Worm (Caenorhabditis elegans): Measurements from ENCODE around the gene Y43F8B.13.

Gene Y43F8B.13

DNA sequence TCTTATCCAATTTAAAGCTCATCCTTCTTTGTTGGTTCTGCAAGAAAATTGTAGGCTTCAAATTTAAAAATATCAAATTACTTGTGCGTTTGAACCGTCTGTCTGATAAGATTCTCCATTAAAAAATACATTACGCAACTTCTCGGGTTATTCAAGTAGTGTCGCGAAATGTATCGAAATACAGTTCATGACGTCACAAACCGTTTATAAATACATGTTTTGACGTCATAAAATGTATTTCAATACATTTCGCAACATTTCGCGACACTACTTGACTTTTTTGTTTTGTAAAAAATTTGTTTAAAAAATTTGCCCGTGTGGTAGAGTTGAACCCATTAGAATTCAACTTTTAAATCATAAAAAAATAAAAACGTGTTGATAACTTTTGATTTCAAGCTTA is 12.2 kb upstream of the Y43F8B.13 start:
- TF ChIP-seq zip-8 (tag; optimal IDR thresholded peaks at IDR 0.05) (peak; percentile 76), bed-3 (GFP tag; optimal IDR thresholded peaks at IDR 0.05) (no peak)

DNA sequence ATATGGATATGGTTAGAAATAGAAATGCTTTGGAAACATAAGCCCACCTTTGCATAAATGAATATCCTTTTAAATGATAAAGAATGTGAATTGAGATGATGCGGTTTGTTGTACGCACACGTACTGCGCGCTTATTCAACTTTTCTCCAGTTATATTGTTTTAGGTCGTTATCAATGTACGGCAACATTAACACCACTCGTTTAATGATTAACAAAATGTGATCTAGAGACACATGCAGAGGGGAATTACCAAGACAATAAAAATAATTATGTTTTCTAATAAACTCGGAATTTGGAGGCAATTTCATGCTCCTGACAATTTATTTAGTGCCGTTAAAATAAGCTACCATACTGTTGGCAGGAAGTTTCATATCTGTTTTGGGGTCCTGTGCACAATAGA is 10.3 kb upstream of the Y43F8B.13 start, which contains the start of gene M04C3.1:
M04C3.1 (minus strand) TSS at position 164 of the 400 bp plus-strand sequence.
- no peak for TF ChIP-seq lin-13 (tag; optimal IDR thresholded peaks at IDR 0.05)
- no peak for TF ChIP-seq ces-1 (GFP tag; optimal IDR thresholded peaks at IDR 0.05)
- TF ChIP-seq nhr-28 (tag; optimal IDR thresholded peaks at IDR 0.05), result no peak
- TF ChIP-seq unc-62 (GFP tag; optimal IDR thresholded peaks at IDR 0.05), result no peak
- no peak for TF ChIP-seq elt-1 (tag; optimal IDR thresholded peaks at IDR 0.05; ENCODE audit: borderline replicate concordance, insufficient read depth)
- no peak for TF ChIP-seq ceh-39 (tag; optimal IDR thresholded peaks at IDR 0.05)
- no peak for TF ChIP-seq ceh-43 (GFP tag; optimal IDR thresholded peaks at IDR 0.05)
- TF ChIP-seq mep-1 (tag; optimal IDR thresholded peaks at IDR 0.05), result no peak
- TF ChIP-seq nhr-237 (tag; optimal IDR thresholded peaks at IDR 0.05), result no peak
- no peak for TF ChIP-seq mls-2 (tag; optimal IDR thresholded peaks at IDR 0.05)
- TF ChIP-seq elt-3 (tag; optimal IDR thresholded peaks at IDR 0.05), result no peak
- TF ChIP-seq lin-32 (GFP tag; optimal IDR thresholded peaks at IDR 0.05), result no peak

DNA sequence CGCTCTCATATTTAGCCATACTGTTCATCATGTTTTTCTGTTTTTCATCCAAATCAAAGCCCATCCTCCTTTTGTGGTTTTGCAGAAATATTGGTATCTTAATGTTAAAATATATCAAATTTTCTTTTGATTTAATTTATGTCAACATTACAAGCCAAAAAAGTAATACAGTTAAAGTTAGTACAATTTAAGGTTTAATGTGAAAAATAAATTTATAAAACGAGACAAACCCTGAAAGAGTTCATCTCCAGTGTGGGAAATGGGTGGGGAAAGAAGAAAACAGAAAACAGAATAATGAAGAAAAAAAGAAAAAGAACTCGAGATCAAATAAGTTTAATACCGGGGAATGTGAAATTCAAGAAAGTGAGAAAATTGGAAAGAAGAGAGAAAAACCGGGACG is 6.9 kb upstream of the Y43F8B.13 start, which contains the start of gene M04C3.2:
M04C3.2 (minus strand) TSS at position 101 of the 400 bp plus-strand sequence.
- no peak for TF ChIP-seq zip-8 (tag; optimal IDR thresholded peaks at IDR 0.05)

DNA sequence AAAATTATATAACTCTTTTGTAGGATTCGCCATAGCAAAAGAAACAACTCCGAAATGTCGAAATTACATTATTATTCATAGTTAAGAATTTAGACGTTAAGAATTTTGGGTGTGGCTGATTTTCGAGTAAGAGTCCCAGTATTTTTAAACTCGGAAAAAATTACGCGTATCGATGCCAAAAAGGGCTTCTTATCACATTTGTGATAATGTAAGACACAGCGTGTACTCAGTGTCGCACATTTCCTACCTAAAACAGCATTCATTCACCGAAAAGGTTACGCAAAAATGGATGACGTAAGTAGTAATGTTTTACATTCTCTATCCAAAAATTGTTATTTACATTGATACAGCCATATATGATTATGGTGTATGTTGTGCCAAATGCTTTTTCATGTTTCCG is 6.2 kb upstream of the Y43F8B.13 start, which contains the start of gene M04C3.5:
M04C3.5 (plus strand) TSS at position 190 of the 400 bp plus-strand sequence.
- no peak for TF ChIP-seq tbx-8 (GFP tag; optimal IDR thresholded peaks at IDR 0.05)
- no peak for TF ChIP-seq unc-62 (GFP tag; optimal IDR thresholded peaks at IDR 0.05)
- TF ChIP-seq nhr-12 (tag; optimal IDR thresholded peaks at IDR 0.05), result no peak
- no peak for TF ChIP-seq snpc-4 (tag; optimal IDR thresholded peaks at IDR 0.05)
- no peak for TF ChIP-seq mls-2 (tag; optimal IDR thresholded peaks at IDR 0.05)
- TF ChIP-seq nhr-2 (tag; optimal IDR thresholded peaks at IDR 0.05), result no peak
- no peak for TF ChIP-seq zip-8 (tag; optimal IDR thresholded peaks at IDR 0.05)
- no peak for TF ChIP-seq mab-5 (tag; optimal IDR thresholded peaks at IDR 0.05)

DNA sequence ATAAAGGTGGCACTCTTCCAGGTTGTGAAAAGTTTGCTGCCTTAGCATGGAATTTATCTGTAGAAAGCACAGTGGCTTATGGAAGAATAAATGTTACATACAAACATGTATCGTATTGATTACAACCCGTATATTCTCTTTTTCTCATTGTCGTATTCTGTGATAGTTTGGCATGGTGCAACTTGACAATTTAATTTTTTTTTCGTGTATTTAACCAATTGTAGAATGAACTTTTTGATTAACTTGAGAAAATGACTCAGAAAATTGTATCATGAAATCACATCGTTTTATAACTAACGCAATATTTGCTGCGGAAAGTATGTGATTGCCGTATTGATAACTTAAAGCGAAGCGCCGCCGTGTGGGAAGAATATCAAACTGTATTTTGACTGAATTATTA is 1.4 kb downstream of the Y43F8B.13 start, which contains the start of gene Y43F8B.24:
Y43F8B.24 (plus strand) TSS at position 301 of the 400 bp plus-strand sequence.
- TF ChIP-seq elt-1 (tag; optimal IDR thresholded peaks at IDR 0.05; ENCODE audit: borderline replicate concordance, insufficient read depth) (no peak), tbx-8 (GFP tag; optimal IDR thresholded peaks at IDR 0.05) (no peak), M03D4.4 (tag; optimal IDR thresholded peaks at IDR 0.05) (no peak), bed-3 (GFP tag; optimal IDR thresholded peaks at IDR 0.05) (no peak), pha-4 (tag; optimal IDR thresholded peaks at IDR 0.05) (no peak), ces-1 (GFP tag; optimal IDR thresholded peaks at IDR 0.05) (no peak), mab-5 (tag; optimal IDR thresholded peaks at IDR 0.05) (no peak), nhr-28 (tag; optimal IDR thresholded peaks at IDR 0.05) (no peak), ceh-43 (GFP tag; optimal IDR thresholded peaks at IDR 0.05) (no peak)

DNA sequence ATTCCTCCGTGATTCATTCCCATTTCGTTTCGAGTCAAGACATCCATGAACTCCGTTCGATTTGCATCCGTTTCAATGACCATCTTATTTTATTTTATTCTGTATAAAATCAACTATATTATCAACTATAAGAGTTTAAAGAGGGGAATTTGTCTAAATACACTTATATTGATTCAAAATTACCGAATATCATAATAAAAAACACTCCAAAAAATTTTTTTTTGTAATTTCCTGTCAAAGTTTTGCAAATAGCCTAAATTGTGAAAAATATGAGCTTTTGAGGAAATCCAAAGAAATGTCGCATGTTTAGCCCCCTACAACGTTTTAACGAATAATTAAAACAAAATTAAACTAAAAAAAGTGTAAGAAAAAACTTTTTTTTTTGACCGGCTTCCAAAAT is 6.3 kb downstream of the Y43F8B.13 start, which contains the start of gene Y43F8B.15:
Y43F8B.15 (minus strand) TSS at position 101 of the 400 bp plus-strand sequence.
- TF ChIP-seq ztf-11 (tag; optimal IDR thresholded peaks at IDR 0.05), result no peak
- no peak for TF ChIP-seq M03D4.4 (tag; optimal IDR thresholded peaks at IDR 0.05)

DNA sequence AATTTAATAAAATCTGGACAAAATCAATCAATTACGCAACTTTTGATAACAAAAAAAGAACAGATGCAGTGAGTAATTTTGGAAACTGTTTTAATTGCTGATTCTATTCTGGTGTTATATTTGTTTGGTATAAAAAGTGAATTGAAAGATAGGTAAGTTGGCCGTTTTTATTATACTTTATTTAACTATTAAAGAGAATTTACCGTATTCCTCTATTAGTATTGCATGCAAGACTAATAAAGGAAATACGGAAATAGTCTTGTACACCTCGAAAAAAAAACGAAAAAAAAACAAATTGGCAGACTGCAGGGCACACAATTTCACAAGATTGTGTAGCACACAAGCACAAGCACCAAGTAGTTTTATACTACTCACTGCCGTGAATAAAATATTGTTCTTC is 6.9 kb downstream of the Y43F8B.13 start, which contains the start of gene Y43F8B.25:
Y43F8B.25 (plus strand) TSS at position 301 of the 400 bp plus-strand sequence.
- TF ChIP-seq blmp-1 (tag; optimal IDR thresholded peaks at IDR 0.05) (no peak), hlh-1 (tag; optimal IDR thresholded peaks at IDR 0.05) (no peak), ceh-83 (GFP tag; optimal IDR thresholded peaks at IDR 0.05) (no peak), sptf-1 (tag; optimal IDR thresholded peaks at IDR 0.05) (no peak), lin-13 (tag; optimal IDR thresholded peaks at IDR 0.05) (no peak), cnd-1 (tag; optimal IDR thresholded peaks at IDR 0.05) (no peak), unc-39 (tag; optimal IDR thresholded peaks at IDR 0.05) (no peak), lin-32 (GFP tag; optimal IDR thresholded peaks at IDR 0.05) (no peak), unc-62 (GFP tag; optimal IDR thresholded peaks at IDR 0.05) (no peak)

Measured in whole organism, mixed stage, embryonic.